Fruit fly (Drosophila melanogaster): ENCODE measurements around the gene tex.

DNA sequence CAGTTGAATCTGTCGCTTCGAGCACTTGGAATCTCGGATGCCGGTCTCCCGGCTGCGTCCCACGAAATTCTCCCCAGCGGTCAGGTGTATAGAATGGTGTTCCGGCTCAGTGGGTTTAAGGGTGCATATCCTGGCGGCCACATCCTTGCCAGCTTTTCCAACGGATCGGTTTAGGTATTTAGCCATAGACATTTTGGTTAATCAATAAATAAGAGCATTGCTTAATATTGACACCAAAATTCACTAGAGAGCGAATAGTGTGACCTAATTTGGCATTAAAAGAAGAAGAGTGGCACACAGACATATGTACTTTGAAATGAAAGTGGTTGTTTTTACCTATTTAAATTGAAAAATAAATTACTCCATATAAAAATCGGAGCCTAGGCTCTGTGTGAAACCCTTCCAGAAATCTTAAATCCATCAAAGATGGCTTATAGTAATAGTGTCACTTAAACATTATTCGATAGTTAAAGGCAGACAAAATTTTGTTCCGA lies 34.9 kb upstream of the tex start, which contains the start of the genes PNKP and COX7AL:
- TF ChIP-seq insv (optimal IDR thresholded peaks at IDR 0.05) = no peak
- no peak for TF ChIP-seq psq (optimal IDR thresholded peaks at IDR 0.05)
- no peak for TF ChIP-seq ttk (optimal IDR thresholded peaks at IDR 0.05)
